Fruit fly (Drosophila melanogaster): ENCODE measurements around the gene CG10920.

DNA sequence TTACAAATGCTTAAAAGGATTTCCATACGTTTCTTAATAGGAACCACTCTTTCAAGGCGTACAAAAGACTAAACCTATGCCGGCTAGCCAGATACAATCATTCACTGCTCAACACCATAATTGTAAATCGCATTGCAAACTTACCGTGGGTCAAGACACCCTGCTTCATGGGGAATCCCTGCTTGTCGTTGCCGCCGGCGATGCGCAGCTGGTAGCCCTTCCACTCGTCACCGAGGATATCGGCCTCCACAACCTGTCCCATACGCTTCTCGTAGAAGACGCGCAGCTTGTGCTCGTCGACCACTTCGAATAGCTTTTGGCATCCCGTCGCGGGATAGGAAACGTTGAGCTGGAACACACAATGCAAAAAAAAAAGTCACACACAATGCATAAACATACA is 46.6 kb upstream of the CG10920 start:
- TF ChIP-seq toe (GFP tag; optimal IDR thresholded peaks at IDR 0.05) (no peak), CG11617 (GFP tag; optimal IDR thresholded peaks at IDR 0.05) (no peak), kay (GFP tag; ENCODE audit: borderline replicate concordance) (no peak)

Measured in whole organism, adult.